Worm (Caenorhabditis elegans) whole organism, early embryonic: Measurements from ENCODE around the gene egas-2.

Experiments used
- ceh-36 ChIP-seq: sonication (generic microtip); optimal IDR thresholded peaks from 2 replicates; lab custom pipeline; 2016; ENCODE audit warnings: missing genetic modification characterization, inconsistent platforms, missing compliant biosample characterization
- hmg-4 ChIP-seq: fragments of 200-800 bp; sonication (Bioruptor generic); optimal IDR thresholded peaks from 2 replicates; lab custom pipeline; 2018; ENCODE audit warnings: mild to moderate bottlenecking, missing genetic modification characterization, missing compliant biosample characterization
- hnd-1 ChIP-seq: sonication (generic microtip); optimal IDR thresholded peaks from 2 replicates; lab custom pipeline; 2016; ENCODE audit warnings: missing genetic modification characterization, missing compliant biosample characterization

DNA sequence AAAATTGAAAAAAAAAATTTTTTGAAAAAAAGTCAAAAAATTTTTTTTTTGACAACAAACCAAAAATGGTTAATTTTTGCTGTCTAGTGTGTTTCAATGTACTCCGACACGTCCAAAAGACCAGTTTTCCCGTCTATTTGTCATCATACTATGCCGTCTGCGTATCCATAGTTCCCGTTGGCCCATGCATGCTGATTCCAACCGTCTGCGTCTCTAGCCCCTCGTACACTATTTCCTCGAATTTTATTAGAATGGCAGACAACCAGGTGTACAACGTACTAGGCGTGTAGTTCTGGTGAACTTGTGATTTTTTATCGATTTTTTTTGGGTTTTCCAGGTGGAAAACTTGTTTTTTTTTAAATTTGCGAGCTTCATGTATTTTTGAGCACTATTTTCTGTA, 35.6 kb upstream of the egas-2 start:
- TF ChIP-seq ceh-36 (tag; lab: Kevin White, UChicago) (no peak), hmg-4 (no peak), hnd-1 (tag; lab: Kevin White, UChicago) (no peak)
